Worm (Caenorhabditis elegans) whole organism, L2 larva: ENCODE results near the gene flp-12.

Experiments
- blmp-1 ChIP-seq: sonication (generic microtip); optimal IDR thresholded peaks from 2 replicates; lab custom pipeline; 2017; ENCODE audit warnings: missing genetic modification characterization, mild to moderate bottlenecking, missing compliant biosample characterization, antibody characterized with exemption, moderate library complexity; ENCODE audit not compliant: insufficient read depth
- ztf-1 ChIP-seq: fragments of 200-800 bp; sonication (Bioruptor generic); conservative IDR thresholded peaks from 2 replicates; pipeline ENCODE4 v1.3.6; 2022; ENCODE audit warnings: missing genetic modification characterization, missing compliant biosample characterization
- ztf-4 ChIP-seq: fragments of 150-350 bp; optimal IDR thresholded peaks from 2 replicates; lab custom pipeline; 2014; ENCODE audit warnings: missing biosample characterization, missing genetic modification characterization

- TF ChIP-seq blmp-1 (tag; lab: Kevin White, UChicago) (no peak), ztf-1 (GFP tag; lab: Robert Waterston, UW) (no peak), ztf-4 (tag; lab: Kevin White, UChicago) (no peak)
Measured at ce11 chrX:4569276-4569675, 22.9 kb downstream of the flp-12 start.
